Fruit fly (Drosophila melanogaster): ENCODE data around the gene sloth2.

dm6 chrX:6985182-6985851, 25.8 kb upstream of the sloth2 start:
- no peak for TF ChIP-seq CG11696 (GFP tag; IDR thresholded peaks at IDR 0.05)
- no peak for TF ChIP-seq Neu2 (GFP tag; optimal IDR thresholded peaks at IDR 0.05; ENCODE audit: borderline replicate concordance)
- no peak; the same call in 1 of the 2 replicates for TF ChIP-seq dan (GFP tag; IDR thresholded peaks at IDR 0.05)
- peak; percentile 86 for TF ChIP-seq vvl (GFP tag; IDR thresholded peaks at IDR 0.05)
- no peak for TF ChIP-seq Hey (tag; optimal IDR thresholded peaks at IDR 0.05)
- TF ChIP-seq kni (GFP tag; optimal IDR thresholded peaks at IDR 0.05) = peak; percentile 89
- TF ChIP-seq GATAe (GFP tag; conservative IDR thresholded peaks at IDR 0.05) = no peak
- no peak for TF ChIP-seq yki (optimal IDR thresholded peaks at IDR 0.05)
- TF ChIP-seq ewg (GFP tag; optimal IDR thresholded peaks at IDR 0.05) = peak; percentile 54
- TF ChIP-seq CG11398 (GFP tag; optimal IDR thresholded peaks at IDR 0.05) = peak; percentile 74
- no peak for TF ChIP-seq ham (GFP tag; IDR thresholded peaks at IDR 0.05)
- peak; percentile 60 for TF ChIP-seq CG9876 (GFP tag; optimal IDR thresholded peaks at IDR 0.05)
- TF ChIP-seq CG17612 (GFP tag; IDR thresholded peaks at IDR 0.05) = no peak
- TF ChIP-seq dimm (GFP tag; IDR thresholded peaks at IDR 0.05) = 0 out of 2 replicates have a peak, but pooled peaks have one; percentile 30
